Worm (Caenorhabditis elegans) whole organism, L1 larva: ENCODE data around the gene F07F6.1.

Experiments used
- C16A3.4 ChIP-seq: fragments of 150-350 bp; optimal IDR thresholded peaks from 2 replicates; lab custom pipeline; 2014; ENCODE audit warnings: missing biosample characterization, missing genetic modification characterization
- F16B12.6 ChIP-seq: fragments of 150-350 bp; optimal IDR thresholded peaks from 2 replicates; lab custom pipeline; 2014; ENCODE audit warnings: missing biosample characterization, missing genetic modification characterization
- aha-1 ChIP-seq: fragments of 150-350 bp; optimal IDR thresholded peaks from 2 replicates; lab custom pipeline; 2014; ENCODE audit warnings: missing biosample characterization, missing genetic modification characterization
- alr-1 ChIP-seq: fragments of 200-800 bp; sonication (Bioruptor generic); optimal IDR thresholded peaks from 2 replicates; lab custom pipeline; 2018; ENCODE audit warnings: borderline replicate concordance, mild to moderate bottlenecking, missing genetic modification characterization, missing compliant biosample characterization
- ceh-63 ChIP-seq: fragments of 200-800 bp; sonication (Bioruptor generic); optimal IDR thresholded peaks from 2 replicates; lab custom pipeline; 2018; ENCODE audit warnings: mild to moderate bottlenecking, missing genetic modification characterization, missing compliant biosample characterization
- ceh-82 ChIP-seq, 3 experiments: fragments of 150-350 bp in 1 of 3; sonication (generic microtip) in 2 of 3; optimal IDR thresholded peaks; 2 replicates each; lab custom pipeline; 2014 to 2017; ENCODE audit warnings: missing biosample characterization in 3 of 3, missing genetic modification characterization in 3 of 3
- ceh-88 ChIP-seq: fragments of 200-800 bp; sonication (Bioruptor generic); IDR thresholded peaks from 2 replicates; pipeline ENCODE4 v1.3.6; 2022; ENCODE audit warnings: missing genetic modification characterization, missing compliant biosample characterization
- dsc-1 ChIP-seq: sonication (generic microtip); optimal IDR thresholded peaks from 2 replicates; lab custom pipeline; 2016; ENCODE audit warnings: mild to moderate bottlenecking, missing genetic modification characterization, missing compliant biosample characterization
- efl-1 ChIP-seq, 4 experiments: fragments of 150-350 bp; optimal IDR thresholded peaks in 3 of 4; peaks in 1 of 4; 1 replicate in 1 of 4; 2 replicates in 3 of 4; lab custom pipeline; 2014; ENCODE audit warnings: missing biosample characterization in 2 of 4, missing genetic modification characterization in 2 of 4, missing genetic modification reagents in 2 of 4
- egl-13 ChIP-seq: sonication (generic microtip); optimal IDR thresholded peaks from 2 replicates; lab custom pipeline; 2016; ENCODE audit warnings: missing genotype, missing genetic modification reagents, missing genetic modification characterization, missing compliant biosample characterization
- elt-2 ChIP-seq: sonication (generic microtip); optimal IDR thresholded peaks from 2 replicates; lab custom pipeline; 2016; ENCODE audit warnings: missing genetic modification characterization, mild to moderate bottlenecking, inconsistent platforms, missing compliant biosample characterization, missing genetic modification reagents
- elt-3 ChIP-seq, 6 experiments: fragments of 150-350 bp in 1 of 6; sonication (generic microtip); optimal IDR thresholded peaks; 2 replicates each; lab custom pipeline; 2017 to 2018; ENCODE audit warnings: missing biosample characterization in 6 of 6, missing genetic modification characterization in 6 of 6, inconsistent platforms in 1 of 6
- fkh-10 ChIP-seq: sonication (generic microtip); optimal IDR thresholded peaks from 2 replicates; lab custom pipeline; 2017; ENCODE audit warnings: missing biosample characterization, missing genetic modification reagents, missing genetic modification characterization
- fkh-4 ChIP-seq: sonication (generic microtip); optimal IDR thresholded peaks from 2 replicates; lab custom pipeline; 2016; ENCODE audit warnings: missing compliant biosample characterization, missing genetic modification characterization, borderline replicate concordance
- jun-1 ChIP-seq: fragments of 150-350 bp; optimal IDR thresholded peaks from 2 replicates; lab custom pipeline; 2014; ENCODE audit warnings: missing biosample characterization, missing genetic modification reagents, missing genetic modification characterization
- lin-14 ChIP-seq: fragments of 200-800 bp; sonication (Bioruptor generic); optimal IDR thresholded peaks from 2 replicates; lab custom pipeline; 2018; ENCODE audit warnings: mild to moderate bottlenecking, missing genetic modification characterization, moderate library complexity, missing compliant biosample characterization
- lin-15B ChIP-seq: fragments of 150-350 bp; sonication (generic microtip); optimal IDR thresholded peaks from 3 replicates; lab custom pipeline; 2014; ENCODE audit warnings: missing biosample characterization, missing genetic modification characterization
- mef-2 ChIP-seq: fragments of 150-350 bp; optimal IDR thresholded peaks from 2 replicates; lab custom pipeline; 2014; ENCODE audit warnings: missing biosample characterization, missing genetic modification characterization
- nhr-12 ChIP-seq: sonication (generic microtip); optimal IDR thresholded peaks from 2 replicates; lab custom pipeline; 2017; ENCODE audit warnings: missing biosample characterization, missing genetic modification characterization
- nhr-19 ChIP-seq: fragments of 200-800 bp; sonication (Bioruptor generic); conservative IDR thresholded peaks from 2 replicates; pipeline ENCODE4 v1.3.6; 2022; ENCODE audit warnings: missing genetic modification characterization, missing compliant biosample characterization
- nhr-237 ChIP-seq: fragments of 150-350 bp; optimal IDR thresholded peaks from 2 replicates; lab custom pipeline; 2014; ENCODE audit warnings: missing biosample characterization, missing genetic modification characterization
- nhr-47 ChIP-seq: sonication (generic microtip); optimal IDR thresholded peaks from 2 replicates; lab custom pipeline; 2016; ENCODE audit warnings: mild to moderate bottlenecking, missing genetic modification characterization, moderate library complexity, missing compliant biosample characterization
- nhr-71 ChIP-seq: sonication (generic microtip); optimal IDR thresholded peaks from 2 replicates; lab custom pipeline; 2016; ENCODE audit warnings: mild to moderate bottlenecking, missing genetic modification characterization, moderate library complexity, missing compliant biosample characterization
- nhr-76 ChIP-seq: sonication (generic microtip); optimal IDR thresholded peaks from 2 replicates; lab custom pipeline; 2017; ENCODE audit warnings: missing biosample characterization, missing genetic modification characterization
- nhr-77 ChIP-seq: fragments of 150-350 bp; optimal IDR thresholded peaks from 2 replicates; lab custom pipeline; 2014; ENCODE audit warnings: missing biosample characterization, missing genetic modification characterization
- nhr-84 ChIP-seq: sonication (generic microtip); optimal IDR thresholded peaks from 2 replicates; lab custom pipeline; 2017; ENCODE audit warnings: missing biosample characterization, missing genetic modification characterization
- pax-3 ChIP-seq: fragments of 200-800 bp; sonication (Bioruptor generic); optimal IDR thresholded peaks from 2 replicates; lab custom pipeline; 2018; ENCODE audit warnings: mild to moderate bottlenecking, missing genetic modification characterization, moderate library complexity, missing compliant biosample characterization
- pqm-1 ChIP-seq: sonication (generic microtip); optimal IDR thresholded peaks from 3 replicates; lab custom pipeline; 2017; ENCODE audit warnings: missing biosample characterization, missing genetic modification characterization
- rnt-1 ChIP-seq: sonication (generic microtip); optimal IDR thresholded peaks from 2 replicates; lab custom pipeline; 2016; ENCODE audit warnings: mild to moderate bottlenecking, missing genetic modification characterization, moderate library complexity, missing compliant biosample characterization
- snpc-4 ChIP-seq: fragments of 150-350 bp; optimal IDR thresholded peaks from 2 replicates; lab custom pipeline; 2014; ENCODE audit warnings: missing biosample characterization, missing genetic modification characterization
- snu-23 ChIP-seq: sonication (generic microtip); optimal IDR thresholded peaks from 2 replicates; lab custom pipeline; 2016; ENCODE audit warnings: missing genetic modification characterization, missing compliant biosample characterization
- sox-4 ChIP-seq: sonication (generic microtip); optimal IDR thresholded peaks from 2 replicates; lab custom pipeline; 2016; ENCODE audit warnings: missing genetic modification characterization, missing compliant biosample characterization
- sup-37 ChIP-seq: fragments of 200-800 bp; sonication (Bioruptor generic); optimal IDR thresholded peaks from 2 replicates; lab custom pipeline; 2018; ENCODE audit warnings: mild to moderate bottlenecking, missing genetic modification characterization, missing compliant biosample characterization
- swsn-7 ChIP-seq: sonication (generic microtip); optimal IDR thresholded peaks from 2 replicates; lab custom pipeline; 2016; ENCODE audit warnings: missing genetic modification characterization, missing compliant biosample characterization
- tbx-2 ChIP-seq: sonication (generic microtip); optimal IDR thresholded peaks from 2 replicates; lab custom pipeline; 2016; ENCODE audit warnings: missing genetic modification characterization, missing compliant biosample characterization
- vab-15 ChIP-seq: sonication (generic microtip); optimal IDR thresholded peaks from 2 replicates; lab custom pipeline; 2017; ENCODE audit warnings: missing genotype, mild to moderate bottlenecking, missing genetic modification characterization, missing compliant biosample characterization
- zag-1 ChIP-seq: fragments of 150-350 bp; optimal IDR thresholded peaks from 2 replicates; lab custom pipeline; 2014; ENCODE audit warnings: missing biosample characterization, missing genetic modification characterization
- ztf-4 ChIP-seq: fragments of 150-350 bp; optimal IDR thresholded peaks from 2 replicates; lab custom pipeline; 2014; ENCODE audit warnings: missing biosample characterization, missing genetic modification characterization

F07F6.1 gene

DNA sequence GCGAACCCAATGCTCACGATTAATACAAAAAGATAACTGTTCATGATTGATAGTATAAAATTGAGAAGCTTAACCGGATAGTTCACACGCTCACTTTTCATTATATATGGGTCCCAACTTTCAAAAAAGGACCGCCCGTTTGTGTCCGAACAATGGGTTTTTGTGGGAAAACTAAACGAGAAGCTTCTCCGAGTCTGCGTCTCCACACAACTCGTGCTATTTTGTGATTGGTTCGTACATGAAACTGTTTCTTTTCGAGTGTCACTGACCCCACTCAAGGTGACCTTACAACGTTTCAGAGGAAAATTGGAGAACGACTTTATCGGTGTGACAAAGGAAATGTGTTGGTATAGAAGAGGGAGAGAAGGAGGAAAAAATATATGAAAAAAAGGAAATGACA is 853 bp upstream of the F07F6.1 start, which contains the start of gene dct-5:
dct-5 (minus strand) TSS at position 101 of the 400 bp plus-strand sequence.
- TF ChIP-seq tbx-2 (tag; lab: Kevin White, UChicago) (no peak), nhr-77 (tag; lab: Kevin White, UChicago) (no peak), nhr-19 (GFP tag; lab: Robert Waterston, UW) (no peak), ztf-4 (no peak), C16A3.4 (tag; lab: Kevin White, UChicago) (no peak), pqm-1 (no peak), egl-13 (tag; lab: Kevin White, UChicago) (no peak), dsc-1 (tag; lab: Kevin White, UChicago) (no peak), fkh-4 (tag; lab: Kevin White, UChicago) (no peak), lin-15B (tag; lab: Kevin White, UChicago) (no peak), aha-1 (no peak), nhr-47 (tag; lab: Kevin White, UChicago) (no peak), swsn-7 (no peak), snu-23 (GFP tag; lab: Kevin White, UChicago) (no peak), zag-1 (tag; lab: Kevin White, UChicago) (no peak), snpc-4 (tag; lab: Kevin White, UChicago) (no peak), vab-15 (tag; lab: Kevin White, UChicago) (no peak), nhr-76 (tag; lab: Kevin White, UChicago) (no peak)

DNA sequence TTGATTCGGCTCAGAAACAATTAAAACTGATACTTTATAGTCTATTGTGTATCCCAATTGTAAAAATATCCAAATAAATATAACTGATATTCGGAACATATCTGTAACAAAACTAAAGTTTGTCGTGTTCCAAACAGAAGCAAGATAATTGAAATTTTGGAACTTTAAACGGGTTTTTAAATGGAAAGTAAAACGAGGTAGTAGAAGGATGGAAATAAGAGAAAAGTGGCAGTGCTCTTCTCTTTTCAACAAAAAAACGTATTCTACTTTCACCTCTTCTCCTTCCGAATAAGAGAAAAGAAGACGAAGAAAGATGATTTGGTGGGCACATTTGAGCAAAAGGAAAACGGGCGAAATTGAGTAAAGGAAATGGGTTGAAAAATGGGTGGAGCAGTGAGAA is 8.8 kb downstream of the F07F6.1 start, which contains the start of gene nmr-1:
nmr-1 (minus strand) TSS at position 101 of the 400 bp plus-strand sequence.
- TF ChIP-seq ceh-82 (tag; optimal IDR thresholded peaks at IDR 0.05; lab: Kevin White, UChicago) (no peak), pax-3 (no peak), egl-13 (tag; lab: Kevin White, UChicago) (no peak), sup-37 (GFP tag; lab: Kevin White, UChicago) (no peak), nhr-71 (no peak), nhr-76 (tag; lab: Kevin White, UChicago) (no peak), elt-3 (tag; optimal IDR thresholded peaks at IDR 0.05; lab: Kevin White, UChicago) (no peak), ceh-63 (GFP tag; lab: Kevin White, UChicago) (no peak), dsc-1 (tag; lab: Kevin White, UChicago) (no peak), nhr-84 (tag; lab: Kevin White, UChicago) (no peak), lin-14 (GFP tag; lab: Kevin White, UChicago) (no peak)

DNA sequence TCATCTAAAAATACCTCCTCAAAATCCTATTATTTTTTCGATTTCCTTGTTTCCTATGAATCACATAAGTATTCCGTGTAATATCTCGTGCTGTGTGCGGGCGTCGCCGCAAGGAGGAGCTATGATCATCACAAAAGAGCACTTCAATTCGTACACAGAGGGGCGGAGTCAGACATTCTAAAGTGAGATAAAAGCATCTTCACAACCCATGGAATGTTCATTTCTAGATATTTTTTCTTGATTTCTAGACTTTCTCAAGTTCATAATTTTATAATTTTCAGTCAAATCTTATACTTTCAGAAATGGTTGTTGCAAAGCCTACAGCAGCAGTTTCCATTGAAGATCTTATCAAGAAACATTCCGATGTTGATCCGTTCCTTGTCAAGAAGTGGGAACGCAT is 9.7 kb downstream of the F07F6.1 start, which contains the start of gene cex-1:
cex-1 (plus strand) TSS at position 301 of the 400 bp plus-strand sequence.
- no peak for TF ChIP-seq nhr-12 (tag; lab: Kevin White, UChicago)
- no peak for TF ChIP-seq lin-15B (tag; lab: Kevin White, UChicago)

DNA sequence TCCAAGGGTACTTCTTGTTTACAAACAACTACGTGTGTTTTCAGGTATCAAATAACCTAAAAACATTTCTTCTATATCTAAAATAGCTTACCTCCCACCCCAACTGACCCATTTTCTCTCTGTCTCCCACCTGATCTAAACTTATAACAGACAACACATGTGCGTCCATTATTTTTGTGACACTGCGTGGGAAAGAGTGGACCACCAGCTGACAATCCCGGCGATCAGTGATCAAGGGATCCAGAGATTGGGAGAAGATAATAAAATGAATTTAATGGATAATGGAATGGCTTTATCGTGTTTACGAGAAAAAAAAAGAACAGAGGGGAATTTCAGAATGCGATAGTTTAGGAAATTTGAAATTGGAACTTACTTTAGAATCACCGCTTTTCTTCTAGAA is 11.5 kb downstream of the F07F6.1 start:
- TF ChIP-seq F16B12.6 (tag; lab: Kevin White, UChicago) (no peak), alr-1 (no peak), fkh-10 (no peak), rnt-1 (tag; lab: Kevin White, UChicago) (peak; percentile 72), egl-13 (tag; lab: Kevin White, UChicago) (no peak), nhr-77 (tag; lab: Kevin White, UChicago) (no peak), elt-2 (tag; lab: Kevin White, UChicago) (no peak), sox-4 (tag; lab: Kevin White, UChicago) (no peak), ceh-88 (GFP tag; lab: Robert Waterston, UW) (no peak), nhr-84 (tag; lab: Kevin White, UChicago) (no peak), aha-1 (no peak), sup-37 (GFP tag; lab: Kevin White, UChicago) (no peak), lin-14 (GFP tag; lab: Kevin White, UChicago) (peak; percentile 59), mef-2 (tag; lab: Kevin White, UChicago) (no peak), C16A3.4 (tag; lab: Kevin White, UChicago) (no peak), efl-1 (optimal IDR thresholded peaks at IDR 0.05; lab: Kevin White, UChicago) (peak in 1 of 2 experiments; percentile 6), efl-1 (GFP tag; optimal IDR thresholded peaks at IDR 0.05 in 1 of 2; lab: Kevin White, UChicago) (no peak), jun-1 (tag; lab: Kevin White, UChicago) (no peak), nhr-19 (GFP tag; lab: Robert Waterston, UW) (peak; percentile 41), nhr-237 (tag; lab: Kevin White, UChicago) (no peak), dsc-1 (tag; lab: Kevin White, UChicago) (peak; percentile 32)
